Worm (Caenorhabditis elegans): Measurements from ENCODE around the gene C53B4.2.

DNA sequence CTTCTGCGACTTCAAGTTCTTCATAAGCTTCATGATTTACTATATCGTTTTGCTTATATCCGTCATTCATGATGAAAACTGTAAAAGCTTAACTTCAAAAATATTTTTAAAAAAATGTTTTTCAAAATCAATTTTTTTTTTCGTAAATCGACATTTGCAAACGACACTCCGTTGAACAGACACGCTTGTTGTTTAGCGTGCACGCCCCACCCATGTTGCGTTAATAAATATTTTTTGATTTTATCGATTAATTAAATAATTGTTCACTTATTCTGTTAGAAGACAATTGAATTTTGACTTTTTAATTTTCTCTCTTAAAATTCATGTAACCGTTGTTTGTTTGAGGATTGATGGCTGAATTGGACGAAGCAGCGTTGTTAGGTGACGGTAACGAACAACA is 40.0 kb upstream of the C53B4.2 start, which contains the start of the genes D1046.2 and cfim-2:
- TF ChIP-seq dao-5 (tag; optimal IDR thresholded peaks at IDR 0.05) (no peak), W03F9.2 (tag; optimal IDR thresholded peaks at IDR 0.05) (no peak), him-1 (tag; optimal IDR thresholded peaks at IDR 0.05) (no peak)
